Worm (Caenorhabditis elegans) whole organism, L2 larva: ENCODE results near the gene tmem-131.

Experiments used
- C34F6.9 ChIP-seq: fragments of 150-350 bp; optimal IDR thresholded peaks from 2 replicates; lab custom pipeline; 2014; ENCODE audit warnings: missing biosample characterization, missing genetic modification characterization
- F13H6.1 ChIP-seq: sonication (generic microtip); optimal IDR thresholded peaks from 2 replicates; lab custom pipeline; 2016; ENCODE audit warnings: missing genetic modification characterization, missing compliant biosample characterization
- R02D3.7 ChIP-seq: fragments of 150-350 bp; optimal IDR thresholded peaks from 2 replicates; lab custom pipeline; 2014; ENCODE audit warnings: missing biosample characterization, missing genetic modification characterization
- Y55F3AM.14 ChIP-seq: fragments of 200-800 bp; sonication (Bioruptor generic); optimal IDR thresholded peaks from 2 replicates; lab custom pipeline; 2018; ENCODE audit warnings: mild to moderate bottlenecking, missing genetic modification characterization, missing compliant biosample characterization
- ZK546.5 ChIP-seq: sonication (generic microtip); optimal IDR thresholded peaks from 2 replicates; lab custom pipeline; 2017; ENCODE audit warnings: missing biosample characterization, missing genetic modification characterization
- alr-1 ChIP-seq: fragments of 150-350 bp; optimal IDR thresholded peaks from 2 replicates; lab custom pipeline; 2014; ENCODE audit warnings: missing biosample characterization, missing genetic modification characterization
- aly-2 ChIP-seq: fragments of 150-350 bp; optimal IDR thresholded peaks from 2 replicates; lab custom pipeline; 2014; ENCODE audit warnings: missing biosample characterization, missing genetic modification characterization
- ama-1 ChIP-seq: fragments of 150-350 bp; optimal IDR thresholded peaks from 2 replicates; lab custom pipeline; 2018; ENCODE audit warnings: inconsistent platforms
- blmp-1 ChIP-seq: sonication (generic microtip); optimal IDR thresholded peaks from 2 replicates; lab custom pipeline; 2017; ENCODE audit warnings: missing genetic modification characterization, mild to moderate bottlenecking, missing compliant biosample characterization, antibody characterized with exemption, moderate library complexity; ENCODE audit not compliant: insufficient read depth
- ceh-16 ChIP-seq: fragments of 150-350 bp; optimal IDR thresholded peaks from 2 replicates; lab custom pipeline; 2014; ENCODE audit warnings: missing biosample characterization, missing genetic modification characterization
- ceh-82 ChIP-seq: fragments of 150-350 bp; optimal IDR thresholded peaks from 2 replicates; lab custom pipeline; 2014; ENCODE audit warnings: missing biosample characterization, missing genetic modification characterization
- crh-2 ChIP-seq: sonication (generic microtip); optimal IDR thresholded peaks from 2 replicates; lab custom pipeline; 2017; ENCODE audit warnings: missing biosample characterization, missing genetic modification characterization
- dmd-4 ChIP-seq: sonication (generic microtip); optimal IDR thresholded peaks from 2 replicates; lab custom pipeline; 2017; ENCODE audit warnings: missing biosample characterization, missing genetic modification characterization
- egl-27 ChIP-seq: sonication (generic microtip); optimal IDR thresholded peaks from 3 replicates; lab custom pipeline; 2017; ENCODE audit warnings: missing biosample characterization, missing genetic modification reagents, missing genetic modification characterization
- elt-1 ChIP-seq: fragments of 150-350 bp; optimal IDR thresholded peaks from 2 replicates; lab custom pipeline; 2014; ENCODE audit warnings: missing biosample characterization, missing genetic modification characterization
- elt-3 ChIP-seq: sonication (generic microtip); optimal IDR thresholded peaks from 2 replicates; lab custom pipeline; 2017; ENCODE audit warnings: missing biosample characterization, missing genetic modification characterization
- fos-1 ChIP-seq: fragments of 150-350 bp; optimal IDR thresholded peaks from 2 replicates; lab custom pipeline; 2014; ENCODE audit warnings: missing biosample characterization, missing genetic modification characterization
- gmeb-1 ChIP-seq: fragments of 150-350 bp; optimal IDR thresholded peaks from 2 replicates; lab custom pipeline; 2014; ENCODE audit warnings: missing biosample characterization, missing genetic modification characterization
- lin-11 ChIP-seq: fragments of 150-350 bp; sonication (generic microtip); optimal IDR thresholded peaks from 2 replicates; lab custom pipeline; 2014; ENCODE audit warnings: missing biosample characterization, missing genetic modification characterization, inconsistent platforms, mixed read lengths
- lin-39 ChIP-seq: fragments of 150-350 bp; optimal IDR thresholded peaks from 2 replicates; lab custom pipeline; 2014; ENCODE audit warnings: missing biosample characterization, missing genetic modification reagents, missing genetic modification characterization
- lsy-2 ChIP-seq, 2 experiments: fragments of 150-350 bp in 1 of 2; sonication (generic microtip) in 1 of 2; optimal IDR thresholded peaks; 2 replicates each; lab custom pipeline; 2014 to 2017; ENCODE audit warnings: missing biosample characterization in 2 of 2, missing genetic modification characterization in 2 of 2
- mab-5 ChIP-seq: fragments of 150-350 bp; optimal IDR thresholded peaks from 2 replicates; lab custom pipeline; 2014; ENCODE audit warnings: missing biosample characterization, missing genetic modification characterization
- mbf-1 ChIP-seq: sonication (generic microtip); optimal IDR thresholded peaks from 2 replicates; lab custom pipeline; 2017; ENCODE audit warnings: missing biosample characterization, missing genetic modification characterization
- mdl-1 ChIP-seq, 2 experiments: fragments of 150-350 bp in 1 of 2; sonication (generic microtip) in 1 of 2; optimal IDR thresholded peaks; 2 replicates each; lab custom pipeline; 2017; ENCODE audit warnings: missing biosample characterization in 2 of 2, missing genetic modification characterization in 2 of 2
- nhr-10 ChIP-seq: sonication (generic microtip); optimal IDR thresholded peaks from 2 replicates; lab custom pipeline; 2017; ENCODE audit warnings: missing biosample characterization, missing genetic modification characterization
- nhr-11 ChIP-seq: fragments of 150-350 bp; optimal IDR thresholded peaks from 2 replicates; lab custom pipeline; 2014; ENCODE audit warnings: missing biosample characterization, missing genetic modification characterization
- nhr-12 ChIP-seq: fragments of 150-350 bp; optimal IDR thresholded peaks from 2 replicates; lab custom pipeline; 2014; ENCODE audit warnings: missing biosample characterization, missing genetic modification characterization
- nhr-129 ChIP-seq: fragments of 150-350 bp; optimal IDR thresholded peaks from 2 replicates; lab custom pipeline; 2014; ENCODE audit warnings: missing biosample characterization, missing genetic modification characterization
- nhr-21 ChIP-seq: fragments of 150-350 bp; optimal IDR thresholded peaks from 2 replicates; lab custom pipeline; 2014; ENCODE audit warnings: missing biosample characterization, missing genetic modification characterization
- nhr-23 ChIP-seq: fragments of 150-350 bp; optimal IDR thresholded peaks from 2 replicates; lab custom pipeline; 2014; ENCODE audit warnings: missing biosample characterization, missing genetic modification reagents, missing genetic modification characterization
- nhr-237 ChIP-seq: fragments of 150-350 bp; optimal IDR thresholded peaks from 2 replicates; lab custom pipeline; 2014; ENCODE audit warnings: missing biosample characterization, missing genetic modification characterization
- nhr-25 ChIP-seq: fragments of 150-350 bp; sonication (generic microtip); optimal IDR thresholded peaks from 3 replicates; lab custom pipeline; 2014; ENCODE audit warnings: missing biosample characterization, missing genetic modification characterization
- nhr-6 ChIP-seq: fragments of 150-350 bp; optimal IDR thresholded peaks from 2 replicates; lab custom pipeline; 2014; ENCODE audit warnings: missing biosample characterization, missing genetic modification characterization
- nhr-77 ChIP-seq: fragments of 150-350 bp; optimal IDR thresholded peaks from 2 replicates; lab custom pipeline; 2014; ENCODE audit warnings: missing biosample characterization, missing genetic modification characterization
- peb-1 ChIP-seq: fragments of 150-350 bp; optimal IDR thresholded peaks from 2 replicates; lab custom pipeline; 2014; ENCODE audit warnings: missing biosample characterization, missing genetic modification characterization
- sem-4 ChIP-seq: fragments of 150-350 bp; optimal IDR thresholded peaks from 2 replicates; lab custom pipeline; 2014; ENCODE audit warnings: missing biosample characterization, missing genetic modification reagents, missing genetic modification characterization
- skn-1 ChIP-seq: sonication (generic microtip); optimal IDR thresholded peaks from 2 replicates; lab custom pipeline; 2017; ENCODE audit warnings: missing biosample characterization, missing genetic modification characterization
- sma-3 ChIP-seq: sonication (generic microtip); optimal IDR thresholded peaks from 2 replicates; lab custom pipeline; 2016; ENCODE audit warnings: missing genetic modification reagents, missing genetic modification characterization, missing compliant biosample characterization
- sma-9 ChIP-seq, 2 experiments: fragments of 150-350 bp in 1 of 2; sonication (generic microtip) in 1 of 2; optimal IDR thresholded peaks; 2 replicates each; lab custom pipeline; 2014 to 2016; ENCODE audit warnings: missing genetic modification characterization in 2 of 2, mild to moderate bottlenecking in 1 of 2, missing biosample characterization in 1 of 2, missing compliant biosample characterization in 1 of 2, missing genetic modification reagents in 1 of 2, moderate library complexity in 1 of 2
- snpc-4 ChIP-seq: fragments of 150-350 bp; optimal IDR thresholded peaks from 2 replicates; lab custom pipeline; 2014; ENCODE audit warnings: missing biosample characterization, missing genetic modification characterization
- unc-39 ChIP-seq: fragments of 150-350 bp; optimal IDR thresholded peaks from 2 replicates; lab custom pipeline; 2014; ENCODE audit warnings: missing biosample characterization, missing genetic modification characterization
- unc-55 ChIP-seq: fragments of 150-350 bp; sonication (generic microtip); optimal IDR thresholded peaks from 3 replicates; lab custom pipeline; 2014; ENCODE audit warnings: missing biosample characterization, missing genetic modification reagents, missing genetic modification characterization
- unc-62 ChIP-seq: fragments of 150-350 bp; optimal IDR thresholded peaks from 2 replicates; lab custom pipeline; 2014; ENCODE audit warnings: missing biosample characterization, missing genetic modification reagents, missing genetic modification characterization
- zag-1 ChIP-seq: fragments of 150-350 bp; optimal IDR thresholded peaks from 2 replicates; lab custom pipeline; 2014; ENCODE audit warnings: missing biosample characterization, missing genetic modification characterization
- ztf-1 ChIP-seq: fragments of 200-800 bp; sonication (Bioruptor generic); conservative IDR thresholded peaks from 2 replicates; pipeline ENCODE4 v1.3.6; 2022; ENCODE audit warnings: missing genetic modification characterization, missing compliant biosample characterization
- ztf-11 ChIP-seq: sonication (generic microtip); optimal IDR thresholded peaks from 2 replicates; lab custom pipeline; 2017; ENCODE audit warnings: missing biosample characterization, missing genetic modification characterization
- ztf-4 ChIP-seq: fragments of 150-350 bp; optimal IDR thresholded peaks from 2 replicates; lab custom pipeline; 2014; ENCODE audit warnings: missing biosample characterization, missing genetic modification characterization

Gene tmem-131

DNA sequence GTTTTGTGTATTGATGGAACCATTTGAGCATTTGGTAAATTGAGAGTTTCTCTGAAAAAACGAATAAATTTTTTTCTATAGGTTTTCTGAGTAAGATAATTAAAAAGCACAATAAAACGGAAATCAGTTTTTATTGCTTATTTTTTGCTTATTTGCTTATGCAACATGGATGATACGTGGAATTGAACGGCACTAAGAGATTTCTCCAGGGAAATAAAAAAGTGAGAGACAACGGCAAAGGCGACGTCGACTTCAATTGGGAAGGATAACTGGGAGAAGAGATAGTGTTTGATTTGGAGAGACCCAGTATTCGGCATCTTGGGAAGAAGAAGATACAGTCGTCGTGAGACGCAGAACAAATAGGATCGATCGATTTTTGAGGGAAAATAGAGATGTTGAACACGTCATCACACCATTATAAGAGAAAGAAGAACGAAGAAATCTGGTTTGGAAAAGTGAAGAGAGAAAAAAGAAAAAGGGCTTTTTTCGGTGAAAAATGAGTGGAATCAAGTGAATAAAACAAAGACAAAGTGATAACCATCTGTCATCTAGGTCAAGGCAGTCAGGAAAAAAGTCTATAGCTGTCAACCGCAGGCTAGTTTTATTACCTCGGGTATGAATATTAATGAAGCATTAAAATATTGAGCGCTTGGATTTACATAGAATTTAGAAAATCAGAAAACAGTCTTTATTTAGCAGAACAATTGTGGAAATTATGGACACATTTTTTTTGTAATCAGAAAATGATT is at the start of gene tmem-131:
TSS of gene tmem-131 (minus strand) at position 51 of the 749 bp plus-strand sequence.
- TF ChIP-seq fos-1 (peak; percentile 34), blmp-1 (tag; lab: Kevin White, UChicago) (peak; percentile 20), ZK546.5 (tag; lab: Kevin White, UChicago) (no peak), nhr-129 (peak; percentile 27), crh-2 (tag; lab: Kevin White, UChicago) (peak; percentile 45), sma-3 (GFP tag; lab: Kevin White, UChicago) (peak; percentile 43), nhr-21 (tag; lab: Kevin White, UChicago) (peak; percentile 32), skn-1 (tag; lab: Kevin White, UChicago) (no peak), mbf-1 (no peak), nhr-25 (tag; lab: Kevin White, UChicago) (peak; percentile 66)
- TF ChIP-seq, all 48 proteins: peak for 7

DNA sequence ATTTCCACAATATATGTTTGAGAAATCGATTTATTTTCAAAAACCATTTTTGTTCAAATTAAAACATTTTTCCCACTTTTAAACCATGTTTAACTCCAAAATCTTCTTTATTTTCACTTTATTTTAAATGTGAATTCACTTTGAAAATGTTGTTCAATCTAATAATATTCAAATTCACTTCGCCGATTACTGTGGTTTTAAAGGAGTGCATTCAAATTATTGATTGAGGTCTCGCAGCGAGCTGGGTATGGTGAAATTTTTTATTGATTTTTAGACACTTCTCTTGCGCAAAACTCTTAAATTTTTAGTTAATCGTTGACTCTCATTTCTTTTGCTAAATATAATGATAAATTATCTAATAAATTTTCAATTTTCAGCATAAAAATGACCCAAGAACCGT is 49.8 kb upstream of the tmem-131 start, which contains the start of gene C45G9.5:
TSS of gene C45G9.5 (plus strand) at position 378 of the 400 bp plus-strand sequence.
- no peak for TF ChIP-seq ZK546.5 (tag; lab: Kevin White, UChicago)
- no peak for TF ChIP-seq mdl-1 (tag; optimal IDR thresholded peaks at IDR 0.05; lab: Kevin White, UChicago)
- TF ChIP-seq nhr-10 = no peak
- no peak for TF ChIP-seq lin-39 (tag; lab: Kevin White, UChicago)

DNA sequence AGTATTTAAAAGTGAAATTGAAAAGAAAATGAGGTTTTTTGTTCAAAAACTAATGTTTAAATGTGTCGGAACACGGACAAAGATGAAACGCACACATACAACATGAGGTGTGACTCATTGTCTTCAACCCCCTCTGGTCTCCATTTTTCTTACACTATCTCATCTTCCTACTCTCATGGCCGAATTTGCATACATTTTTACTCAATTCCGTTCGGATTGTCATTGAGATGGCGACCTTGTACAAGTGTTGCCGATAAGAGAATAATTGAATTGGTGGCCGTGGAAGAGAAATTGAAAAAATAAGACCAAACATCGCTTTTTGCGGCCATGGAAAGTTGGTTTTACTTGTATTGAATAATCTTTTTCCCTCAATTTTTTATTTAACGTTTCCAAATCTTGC is 49.2 kb upstream of the tmem-131 start, which contains the start of gene txbp-3:
TSS of gene txbp-3 (minus strand) at position 285 of the 400 bp plus-strand sequence.
- TF ChIP-seq elt-3 (tag; lab: Kevin White, UChicago) (no peak), snpc-4 (tag; lab: Kevin White, UChicago) (peak; percentile 5), aly-2 (tag; lab: Kevin White, UChicago) (no peak), nhr-12 (tag; lab: Kevin White, UChicago) (no peak), nhr-237 (tag; lab: Kevin White, UChicago) (no peak), ceh-82 (tag; lab: Kevin White, UChicago) (no peak), crh-2 (tag; lab: Kevin White, UChicago) (peak; percentile 70), elt-1 (tag; lab: Kevin White, UChicago) (no peak), alr-1 (tag; lab: Kevin White, UChicago) (no peak), sma-9 (GFP tag; optimal IDR thresholded peaks at IDR 0.05; lab: Kevin White, UChicago) (peak; percentile 41), sma-9 (tag; optimal IDR thresholded peaks at IDR 0.05; lab: Kevin White, UChicago) (no peak), nhr-10 (no peak), nhr-129 (peak; percentile 28), mab-5 (no peak), ztf-4 (no peak), lin-39 (tag; lab: Kevin White, UChicago) (no peak), F13H6.1 (tag; lab: Kevin White, UChicago) (peak; percentile 36), sma-3 (GFP tag; lab: Kevin White, UChicago) (no peak), nhr-77 (tag; lab: Kevin White, UChicago) (no peak), peb-1 (tag; lab: Kevin White, UChicago) (no peak), nhr-23 (tag; lab: Kevin White, UChicago) (no peak), lsy-2 (tag; optimal IDR thresholded peaks at IDR 0.05; lab: Kevin White, UChicago) (peak in 1 of 2 experiments; percentile 52), dmd-4 (no peak), nhr-11 (tag; lab: Kevin White, UChicago) (no peak), ceh-16 (peak; percentile 40), unc-62 (GFP tag; lab: Kevin White, UChicago) (no peak), unc-39 (tag; lab: Kevin White, UChicago) (no peak), ztf-1 (no peak), C34F6.9 (peak; percentile 71), ama-1 (lab: Kevin White, UChicago) (no peak), ztf-11 (tag; lab: Kevin White, UChicago) (no peak), nhr-21 (tag; lab: Kevin White, UChicago) (no peak), unc-55 (GFP tag; lab: Kevin White, UChicago) (peak; percentile 74), sem-4 (tag; lab: Kevin White, UChicago) (peak; percentile 17), ZK546.5 (tag; lab: Kevin White, UChicago) (no peak), gmeb-1 (tag; lab: Kevin White, UChicago) (peak; percentile 3), zag-1 (tag; lab: Kevin White, UChicago) (no peak), mdl-1 (tag; optimal IDR thresholded peaks at IDR 0.05; lab: Kevin White, UChicago) (no peak), lin-11 (no peak), nhr-6 (no peak), fos-1 (peak; percentile 99), skn-1 (tag; lab: Kevin White, UChicago) (no peak), mbf-1 (no peak), blmp-1 (tag; lab: Kevin White, UChicago) (no peak), egl-27 (no peak), nhr-25 (tag; lab: Kevin White, UChicago) (peak; percentile 79), R02D3.7 (no peak), Y55F3AM.14 (GFP tag; lab: Kevin White, UChicago) (no peak)
